Fruit fly (Drosophila melanogaster) whole organism, pupa: ENCODE data around the gene Actn.

Source experiments
- CG12605 ChIP-seq: fragments of 200-800 bp; sonication (Bioruptor generic); IDR thresholded peaks from 2 replicates; pipeline ENCODE4 v1.3.6; 2022; ENCODE audit warnings: missing biosample characterization, missing genetic modification characterization
- CG9948 ChIP-seq: fragments of 200-800 bp; sonication (Bioruptor generic); optimal IDR thresholded peaks from 2 replicates; lab custom pipeline; 2018; ENCODE audit warnings: missing biosample characterization, mild to moderate bottlenecking, missing genetic modification characterization, moderate library complexity
- EcR ChIP-seq: fragments of 200-800 bp; sonication (Bioruptor generic); optimal IDR thresholded peaks from 3 replicates; lab custom pipeline; 2019; ENCODE audit warnings: missing biosample characterization, missing genetic modification characterization, mild to moderate bottlenecking, moderate library complexity, missing genetic modification reagents
- Snoo ChIP-seq: fragments of 200-800 bp; sonication (Bioruptor generic); optimal IDR thresholded peaks from 3 replicates; lab custom pipeline; 2017; ENCODE audit warnings: missing biosample characterization, mild to moderate bottlenecking, missing genetic modification characterization, inconsistent platforms
- fd96Ca ChIP-seq: fragments of 200-800 bp; sonication (Bioruptor generic); IDR thresholded peaks from 3 replicates; pipeline ENCODE4 v1.3.6; 2022; ENCODE audit warnings: missing biosample characterization, missing genetic modification characterization

DNA sequence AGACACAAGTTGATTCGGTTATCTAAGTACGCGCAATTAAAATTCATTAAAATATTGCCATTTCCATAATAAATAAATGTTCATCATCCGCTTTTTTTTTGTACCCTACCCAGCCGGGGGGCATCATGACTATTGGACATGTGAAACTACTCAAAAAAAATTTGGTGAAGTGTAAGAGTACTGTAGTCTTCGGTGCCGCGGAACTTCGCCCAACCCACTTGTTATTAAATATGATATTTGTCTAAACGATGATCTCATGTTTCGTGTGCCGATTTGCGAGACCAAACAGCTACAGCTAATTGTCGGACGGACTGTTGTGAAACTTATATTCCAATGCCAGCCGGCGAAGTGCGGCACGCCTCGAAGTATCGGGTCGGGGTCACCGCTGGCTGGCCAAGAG lies 46.7 kb upstream of the Actn start:
- no peak for TF ChIP-seq fd96Ca (GFP tag; lab: Robert Waterston, UW)
- TF ChIP-seq EcR (GFP tag; lab: Kevin White, UChicago): no peak
- no peak for TF ChIP-seq CG9948
- TF ChIP-seq CG12605 (GFP tag; lab: Robert Waterston, UW): no peak
- TF ChIP-seq Snoo (tag; lab: Kevin White, UChicago): no peak
